Worm (Caenorhabditis elegans) whole organism, L2 larva: ENCODE measurements around the gene F58E6.4.

Source experiments
- C34F6.9 ChIP-seq: fragments of 150-350 bp; optimal IDR thresholded peaks from 2 replicates; lab custom pipeline; 2014; ENCODE audit warnings: missing biosample characterization, missing genetic modification characterization
- F13H6.1 ChIP-seq: sonication (generic microtip); optimal IDR thresholded peaks from 2 replicates; lab custom pipeline; 2016; ENCODE audit warnings: missing genetic modification characterization, missing compliant biosample characterization
- R02D3.7 ChIP-seq: fragments of 150-350 bp; optimal IDR thresholded peaks from 2 replicates; lab custom pipeline; 2014; ENCODE audit warnings: missing biosample characterization, missing genetic modification characterization
- Y55F3AM.14 ChIP-seq: fragments of 200-800 bp; sonication (Bioruptor generic); optimal IDR thresholded peaks from 2 replicates; lab custom pipeline; 2018; ENCODE audit warnings: mild to moderate bottlenecking, missing genetic modification characterization, missing compliant biosample characterization
- alr-1 ChIP-seq: fragments of 150-350 bp; optimal IDR thresholded peaks from 2 replicates; lab custom pipeline; 2014; ENCODE audit warnings: missing biosample characterization, missing genetic modification characterization
- ama-1 ChIP-seq: fragments of 150-350 bp; optimal IDR thresholded peaks from 2 replicates; lab custom pipeline; 2018; ENCODE audit warnings: inconsistent platforms
- blmp-1 ChIP-seq: sonication (generic microtip); optimal IDR thresholded peaks from 2 replicates; lab custom pipeline; 2017; ENCODE audit warnings: missing genetic modification characterization, mild to moderate bottlenecking, missing compliant biosample characterization, antibody characterized with exemption, moderate library complexity; ENCODE audit not compliant: insufficient read depth
- ceh-16 ChIP-seq: fragments of 150-350 bp; optimal IDR thresholded peaks from 2 replicates; lab custom pipeline; 2014; ENCODE audit warnings: missing biosample characterization, missing genetic modification characterization
- ceh-82 ChIP-seq: fragments of 150-350 bp; optimal IDR thresholded peaks from 2 replicates; lab custom pipeline; 2014; ENCODE audit warnings: missing biosample characterization, missing genetic modification characterization
- crh-2 ChIP-seq: sonication (generic microtip); optimal IDR thresholded peaks from 2 replicates; lab custom pipeline; 2017; ENCODE audit warnings: missing biosample characterization, missing genetic modification characterization
- egl-27 ChIP-seq: sonication (generic microtip); optimal IDR thresholded peaks from 3 replicates; lab custom pipeline; 2017; ENCODE audit warnings: missing biosample characterization, missing genetic modification reagents, missing genetic modification characterization
- elt-1 ChIP-seq: fragments of 150-350 bp; optimal IDR thresholded peaks from 2 replicates; lab custom pipeline; 2014; ENCODE audit warnings: missing biosample characterization, missing genetic modification characterization
- elt-3 ChIP-seq: sonication (generic microtip); optimal IDR thresholded peaks from 2 replicates; lab custom pipeline; 2017; ENCODE audit warnings: missing biosample characterization, missing genetic modification characterization
- fos-1 ChIP-seq: fragments of 150-350 bp; optimal IDR thresholded peaks from 2 replicates; lab custom pipeline; 2014; ENCODE audit warnings: missing biosample characterization, missing genetic modification characterization
- gmeb-1 ChIP-seq: fragments of 150-350 bp; optimal IDR thresholded peaks from 2 replicates; lab custom pipeline; 2014; ENCODE audit warnings: missing biosample characterization, missing genetic modification characterization
- lin-11 ChIP-seq: fragments of 150-350 bp; sonication (generic microtip); optimal IDR thresholded peaks from 2 replicates; lab custom pipeline; 2014; ENCODE audit warnings: missing biosample characterization, missing genetic modification characterization, inconsistent platforms, mixed read lengths
- lin-13 ChIP-seq: fragments of 150-350 bp; optimal IDR thresholded peaks from 2 replicates; lab custom pipeline; 2014; ENCODE audit warnings: missing biosample characterization, missing genetic modification reagents, missing genetic modification characterization
- mbf-1 ChIP-seq: sonication (generic microtip); optimal IDR thresholded peaks from 2 replicates; lab custom pipeline; 2017; ENCODE audit warnings: missing biosample characterization, missing genetic modification characterization
- nhr-10 ChIP-seq: sonication (generic microtip); optimal IDR thresholded peaks from 2 replicates; lab custom pipeline; 2017; ENCODE audit warnings: missing biosample characterization, missing genetic modification characterization
- nhr-11 ChIP-seq: fragments of 150-350 bp; optimal IDR thresholded peaks from 2 replicates; lab custom pipeline; 2014; ENCODE audit warnings: missing biosample characterization, missing genetic modification characterization
- nhr-12 ChIP-seq: fragments of 150-350 bp; optimal IDR thresholded peaks from 2 replicates; lab custom pipeline; 2014; ENCODE audit warnings: missing biosample characterization, missing genetic modification characterization
- nhr-129 ChIP-seq: fragments of 150-350 bp; optimal IDR thresholded peaks from 2 replicates; lab custom pipeline; 2014; ENCODE audit warnings: missing biosample characterization, missing genetic modification characterization
- nhr-23 ChIP-seq: fragments of 150-350 bp; optimal IDR thresholded peaks from 2 replicates; lab custom pipeline; 2014; ENCODE audit warnings: missing biosample characterization, missing genetic modification reagents, missing genetic modification characterization
- nhr-25 ChIP-seq: fragments of 150-350 bp; sonication (generic microtip); optimal IDR thresholded peaks from 3 replicates; lab custom pipeline; 2014; ENCODE audit warnings: missing biosample characterization, missing genetic modification characterization
- nhr-6 ChIP-seq: fragments of 150-350 bp; optimal IDR thresholded peaks from 2 replicates; lab custom pipeline; 2014; ENCODE audit warnings: missing biosample characterization, missing genetic modification characterization
- peb-1 ChIP-seq: fragments of 150-350 bp; optimal IDR thresholded peaks from 2 replicates; lab custom pipeline; 2014; ENCODE audit warnings: missing biosample characterization, missing genetic modification characterization
- sem-4 ChIP-seq: fragments of 150-350 bp; optimal IDR thresholded peaks from 2 replicates; lab custom pipeline; 2014; ENCODE audit warnings: missing biosample characterization, missing genetic modification reagents, missing genetic modification characterization
- sma-3 ChIP-seq: sonication (generic microtip); optimal IDR thresholded peaks from 2 replicates; lab custom pipeline; 2016; ENCODE audit warnings: missing genetic modification reagents, missing genetic modification characterization, missing compliant biosample characterization
- unc-39 ChIP-seq: fragments of 150-350 bp; optimal IDR thresholded peaks from 2 replicates; lab custom pipeline; 2014; ENCODE audit warnings: missing biosample characterization, missing genetic modification characterization
- unc-55 ChIP-seq: fragments of 150-350 bp; sonication (generic microtip); optimal IDR thresholded peaks from 3 replicates; lab custom pipeline; 2014; ENCODE audit warnings: missing biosample characterization, missing genetic modification reagents, missing genetic modification characterization
- unc-62 ChIP-seq: fragments of 150-350 bp; optimal IDR thresholded peaks from 2 replicates; lab custom pipeline; 2014; ENCODE audit warnings: missing biosample characterization, missing genetic modification reagents, missing genetic modification characterization
- ztf-4 ChIP-seq: fragments of 150-350 bp; optimal IDR thresholded peaks from 2 replicates; lab custom pipeline; 2014; ENCODE audit warnings: missing biosample characterization, missing genetic modification characterization

The F58E6.4 gene

DNA sequence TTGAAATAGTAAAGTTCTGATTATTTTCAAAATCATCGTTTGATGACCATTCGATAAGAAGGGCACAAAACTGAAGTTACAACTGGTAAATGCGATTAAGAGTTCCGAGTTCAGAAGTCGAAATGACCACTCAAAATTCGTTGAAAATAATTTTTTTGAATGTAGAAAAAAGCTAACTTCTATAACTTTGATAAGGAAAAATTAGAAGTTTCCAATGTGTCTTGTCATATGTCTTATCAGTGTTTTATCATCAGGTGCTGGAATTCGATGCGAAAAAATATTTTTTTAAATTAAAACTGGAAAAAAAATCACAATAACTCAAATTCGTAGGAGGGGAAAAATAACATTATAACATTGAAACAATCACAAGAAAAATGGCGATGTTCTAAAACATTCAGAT is 24.5 kb downstream of the F58E6.4 start:
- TF ChIP-seq ceh-16 (tag; lab: Kevin White, UChicago) (no peak), fos-1 (peak; percentile 55), elt-1 (no peak)

- TF ChIP-seq R02D3.7 (tag; lab: Kevin White, UChicago): no peak
- peak; percentile 30 for TF ChIP-seq C34F6.9 (tag; lab: Kevin White, UChicago)
- TF ChIP-seq nhr-129: peak; percentile 8
- TF ChIP-seq, all 48 proteins: peak for 2
Measured at ce11 chrV:9724021-9724671, 26.1 kb downstream of the F58E6.4 start, which contains the start of gene slcr-46.3. slcr-46.3 (minus strand) TSS chrV:9724106.

DNA sequence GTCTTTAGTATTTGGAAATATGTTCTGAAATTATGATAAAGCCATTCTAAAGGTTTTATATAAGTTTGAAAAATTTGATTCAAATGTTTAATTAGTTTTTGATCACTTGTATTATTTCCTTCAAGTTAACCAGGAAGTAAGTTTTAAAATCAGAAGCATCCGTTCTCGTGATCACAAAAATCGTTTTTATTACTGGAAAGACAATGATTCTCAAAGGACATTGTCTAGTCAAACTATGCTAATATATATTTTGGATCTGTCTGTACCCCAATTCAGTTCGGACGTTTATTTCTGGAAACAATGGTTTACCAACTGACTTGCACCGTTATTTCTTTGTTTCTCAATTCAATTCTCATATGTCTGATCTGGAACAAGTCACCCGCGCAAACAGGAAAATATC is 33.8 kb downstream of the F58E6.4 start, which contains the start of gene str-188:
Gene str-188 (plus strand): TSS at position 301 of the 400 bp plus-strand sequence.
- no peak for TF ChIP-seq ama-1 (lab: Kevin White, UChicago)

DNA sequence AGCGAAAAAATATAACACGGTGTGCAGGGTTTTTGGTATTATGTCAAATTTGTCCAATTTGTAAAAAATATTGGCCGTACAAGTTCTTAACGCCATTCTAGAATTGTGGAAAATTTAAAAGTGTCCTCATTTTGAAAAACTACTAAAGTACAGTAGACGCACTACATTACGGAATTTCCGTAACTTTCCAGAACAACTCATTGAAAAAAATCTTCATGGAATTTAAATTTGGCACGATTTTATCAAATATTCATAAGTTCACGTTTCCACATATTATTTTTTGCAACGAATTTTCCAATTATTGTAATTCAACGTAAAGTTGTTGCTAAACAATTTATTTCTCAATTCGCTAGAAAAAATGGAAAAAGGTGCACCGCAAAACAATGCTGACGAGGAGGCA is 35.3 kb downstream of the F58E6.4 start, which contains the start of gene F40F9.3:
Gene F40F9.3 (plus strand): TSS at position 301 of the 400 bp plus-strand sequence.
- no peak for TF ChIP-seq ztf-4 (tag; lab: Kevin White, UChicago)
- no peak for TF ChIP-seq lin-11
- TF ChIP-seq gmeb-1 (tag; lab: Kevin White, UChicago): no peak

ce11 chrV:9713532-9713931 is 36.7 kb downstream of the F58E6.4 start, which contains the start of gene F40F9.10:
F40F9.10 (minus strand) TSS chrV:9713632.
- no peak for TF ChIP-seq peb-1
- TF ChIP-seq nhr-6: no peak
- no peak for TF ChIP-seq alr-1
- no peak for TF ChIP-seq nhr-25
- no peak for TF ChIP-seq C34F6.9 (tag; lab: Kevin White, UChicago)
- no peak for TF ChIP-seq nhr-23
- no peak for TF ChIP-seq elt-3 (tag; lab: Kevin White, UChicago)
- TF ChIP-seq unc-55: no peak
- TF ChIP-seq unc-39 (tag; lab: Kevin White, UChicago): no peak
- TF ChIP-seq mbf-1: no peak
- no peak for TF ChIP-seq sem-4 (tag; lab: Kevin White, UChicago)
- TF ChIP-seq egl-27: no peak
- no peak for TF ChIP-seq Y55F3AM.14 (GFP tag; lab: Kevin White, UChicago)
- TF ChIP-seq nhr-12: no peak
- no peak for TF ChIP-seq lin-13 (GFP tag; lab: Kevin White, UChicago)
- TF ChIP-seq ama-1 (lab: Kevin White, UChicago): no peak
- TF ChIP-seq ceh-16 (tag; lab: Kevin White, UChicago): no peak
- no peak for TF ChIP-seq nhr-10 (tag; lab: Kevin White, UChicago)

- TF ChIP-seq nhr-11 (no peak), fos-1 (peak; percentile 80)
Measured at ce11 chrV:9712418-9713173, 37.6 kb downstream of the F58E6.4 start.

ce11 chrV:9711174-9711573 is 39.0 kb downstream of the F58E6.4 start:
- TF ChIP-seq unc-62 (GFP tag; lab: Kevin White, UChicago) (no peak), blmp-1 (tag; lab: Kevin White, UChicago) (no peak), unc-39 (tag; lab: Kevin White, UChicago) (no peak), F13H6.1 (no peak), crh-2 (peak; percentile 21), gmeb-1 (tag; lab: Kevin White, UChicago) (no peak), fos-1 (peak; percentile 92), C34F6.9 (tag; lab: Kevin White, UChicago) (no peak), sma-3 (GFP tag; lab: Kevin White, UChicago) (no peak), nhr-25 (no peak), nhr-12 (no peak), ceh-82 (tag; lab: Kevin White, UChicago) (no peak), sem-4 (tag; lab: Kevin White, UChicago) (no peak)
- TF ChIP-seq, all 48 proteins: peak for 2
